Worm (Caenorhabditis elegans) whole organism, L1 larva: Measurements from ENCODE around the gene Y105C5A.24.

ENCODE experiments used
- C34B4.2 ChIP-seq: sonication (generic microtip); optimal IDR thresholded peaks from 2 replicates; lab custom pipeline; 2017; ENCODE audit warnings: mild to moderate bottlenecking, missing genetic modification characterization, missing compliant biosample characterization
- Y116A8C.19 ChIP-seq: sonication (generic microtip); optimal IDR thresholded peaks from 2 replicates; lab custom pipeline; 2016; ENCODE audit warnings: missing compliant biosample characterization, missing genetic modification characterization, borderline replicate concordance
- alr-1 ChIP-seq: fragments of 200-800 bp; sonication (Bioruptor generic); optimal IDR thresholded peaks from 2 replicates; lab custom pipeline; 2018; ENCODE audit warnings: borderline replicate concordance, mild to moderate bottlenecking, missing genetic modification characterization, missing compliant biosample characterization
- ama-1 ChIP-seq: fragments of 150-350 bp; optimal IDR thresholded peaks from 2 replicates; lab custom pipeline; 2014
- ceh-63 ChIP-seq: fragments of 200-800 bp; sonication (Bioruptor generic); optimal IDR thresholded peaks from 2 replicates; lab custom pipeline; 2018; ENCODE audit warnings: mild to moderate bottlenecking, missing genetic modification characterization, missing compliant biosample characterization
- ceh-8 ChIP-seq: fragments of 200-800 bp; sonication (Bioruptor generic); optimal IDR thresholded peaks from 2 replicates; lab custom pipeline; 2018; ENCODE audit warnings: mild to moderate bottlenecking, missing genetic modification characterization, moderate library complexity, missing compliant biosample characterization
- ceh-82 ChIP-seq, 3 experiments: fragments of 150-350 bp in 1 of 3; sonication (generic microtip) in 2 of 3; optimal IDR thresholded peaks; 2 replicates each; lab custom pipeline; 2014 to 2017; ENCODE audit warnings: missing biosample characterization in 3 of 3, missing genetic modification characterization in 3 of 3
- ceh-88 ChIP-seq: fragments of 200-800 bp; sonication (Bioruptor generic); IDR thresholded peaks from 2 replicates; pipeline ENCODE4 v1.3.6; 2022; ENCODE audit warnings: missing genetic modification characterization, missing compliant biosample characterization
- ces-1 ChIP-seq: fragments of 150-350 bp; optimal IDR thresholded peaks from 2 replicates; lab custom pipeline; 2014; ENCODE audit warnings: missing biosample characterization, missing genetic modification reagents, missing genetic modification characterization
- efl-1 ChIP-seq, 4 experiments: fragments of 150-350 bp; optimal IDR thresholded peaks in 3 of 4; peaks in 1 of 4; 1 replicate in 1 of 4; 2 replicates in 3 of 4; lab custom pipeline; 2014; ENCODE audit warnings: missing biosample characterization in 2 of 4, missing genetic modification characterization in 2 of 4, missing genetic modification reagents in 2 of 4
- egl-13 ChIP-seq: sonication (generic microtip); optimal IDR thresholded peaks from 2 replicates; lab custom pipeline; 2016; ENCODE audit warnings: missing genotype, missing genetic modification reagents, missing genetic modification characterization, missing compliant biosample characterization
- egl-27 ChIP-seq, 2 experiments: fragments of 150-350 bp in 1 of 2; sonication (generic microtip); optimal IDR thresholded peaks; 3 replicates each; lab custom pipeline; 2017 to 2018; ENCODE audit warnings: missing biosample characterization in 2 of 2, missing genetic modification characterization in 2 of 2, missing genetic modification reagents in 2 of 2
- elt-2 ChIP-seq: sonication (generic microtip); optimal IDR thresholded peaks from 2 replicates; lab custom pipeline; 2016; ENCODE audit warnings: missing genetic modification characterization, mild to moderate bottlenecking, inconsistent platforms, missing compliant biosample characterization, missing genetic modification reagents
- elt-3 ChIP-seq, 6 experiments: fragments of 150-350 bp in 1 of 6; sonication (generic microtip); optimal IDR thresholded peaks; 2 replicates each; lab custom pipeline; 2017 to 2018; ENCODE audit warnings: missing biosample characterization in 6 of 6, missing genetic modification characterization in 6 of 6, inconsistent platforms in 1 of 6
- fkh-8 ChIP-seq: sonication (generic microtip); optimal IDR thresholded peaks from 2 replicates; lab custom pipeline; 2016; ENCODE audit warnings: mild to moderate bottlenecking, missing genetic modification characterization, missing compliant biosample characterization
- grh-1 ChIP-seq: fragments of 200-800 bp; sonication (Bioruptor generic); IDR thresholded peaks from 2 replicates; pipeline ENCODE4 v1.3.6; 2022; ENCODE audit warnings: missing genetic modification reagents, missing genetic modification characterization, missing compliant biosample characterization
- hlh-17 ChIP-seq: fragments of 200-800 bp; sonication (Bioruptor generic); optimal IDR thresholded peaks from 2 replicates; lab custom pipeline; 2018; ENCODE audit warnings: missing genetic modification characterization, mild to moderate bottlenecking, missing compliant biosample characterization, moderate library complexity, borderline replicate concordance
- hpl-2 ChIP-seq: fragments of 150-350 bp; optimal IDR thresholded peaks from 2 replicates; lab custom pipeline; 2014; ENCODE audit warnings: missing biosample characterization, missing genetic modification reagents, missing genetic modification characterization
- irx-1 ChIP-seq: sonication (generic microtip); optimal IDR thresholded peaks from 2 replicates; lab custom pipeline; 2016; ENCODE audit warnings: missing genetic modification characterization, missing compliant biosample characterization
- isw-1 ChIP-seq: fragments of 200-800 bp; sonication (Bioruptor generic); IDR thresholded peaks from 2 replicates; pipeline ENCODE4 v1.3.6; 2022; ENCODE audit warnings: missing genetic modification characterization, missing compliant biosample characterization
- jun-1 ChIP-seq: fragments of 150-350 bp; optimal IDR thresholded peaks from 2 replicates; lab custom pipeline; 2014; ENCODE audit warnings: missing biosample characterization, missing genetic modification reagents, missing genetic modification characterization
- lin-13 ChIP-seq: fragments of 150-350 bp; optimal IDR thresholded peaks from 2 replicates; lab custom pipeline; 2014; ENCODE audit warnings: missing biosample characterization, missing genetic modification reagents, missing genetic modification characterization
- lin-14 ChIP-seq: fragments of 200-800 bp; sonication (Bioruptor generic); optimal IDR thresholded peaks from 2 replicates; lab custom pipeline; 2018; ENCODE audit warnings: mild to moderate bottlenecking, missing genetic modification characterization, moderate library complexity, missing compliant biosample characterization
- lsy-2 ChIP-seq, 2 experiments: fragments of 150-350 bp; optimal IDR thresholded peaks; 2 replicates each; lab custom pipeline; 2014; ENCODE audit warnings: missing biosample characterization in 2 of 2, missing genetic modification characterization in 2 of 2
- mdl-1 ChIP-seq, 2 experiments: fragments of 150-350 bp; optimal IDR thresholded peaks; 2 replicates each; lab custom pipeline; 2014 to 2017; ENCODE audit warnings: missing biosample characterization in 2 of 2, missing genetic modification characterization in 2 of 2, inconsistent platforms in 1 of 2
- nhr-11 ChIP-seq: fragments of 150-350 bp; optimal IDR thresholded peaks from 2 replicates; lab custom pipeline; 2014; ENCODE audit warnings: missing biosample characterization, missing genetic modification characterization
- nhr-12 ChIP-seq: sonication (generic microtip); optimal IDR thresholded peaks from 2 replicates; lab custom pipeline; 2017; ENCODE audit warnings: missing biosample characterization, missing genetic modification characterization
- nhr-19 ChIP-seq: fragments of 200-800 bp; sonication (Bioruptor generic); conservative IDR thresholded peaks from 2 replicates; pipeline ENCODE4 v1.3.6; 2022; ENCODE audit warnings: missing genetic modification characterization, missing compliant biosample characterization
- nhr-237 ChIP-seq: fragments of 150-350 bp; optimal IDR thresholded peaks from 2 replicates; lab custom pipeline; 2014; ENCODE audit warnings: missing biosample characterization, missing genetic modification characterization
- nhr-71 ChIP-seq: sonication (generic microtip); optimal IDR thresholded peaks from 2 replicates; lab custom pipeline; 2016; ENCODE audit warnings: mild to moderate bottlenecking, missing genetic modification characterization, moderate library complexity, missing compliant biosample characterization
- nhr-77 ChIP-seq: fragments of 150-350 bp; optimal IDR thresholded peaks from 2 replicates; lab custom pipeline; 2014; ENCODE audit warnings: missing biosample characterization, missing genetic modification characterization
- nhr-84 ChIP-seq: sonication (generic microtip); optimal IDR thresholded peaks from 2 replicates; lab custom pipeline; 2017; ENCODE audit warnings: missing biosample characterization, missing genetic modification characterization
- nhr-85 ChIP-seq: sonication (generic microtip); peaks from one replicate; lab custom pipeline; 2016; ENCODE audit warnings: missing genetic modification characterization, inconsistent platforms, missing compliant biosample characterization
- nhr-90 ChIP-seq: sonication (generic microtip); optimal IDR thresholded peaks from 2 replicates; lab custom pipeline; 2016; ENCODE audit warnings: mild to moderate bottlenecking, missing genetic modification characterization, missing compliant biosample characterization; ENCODE audit not compliant: poor library complexity
- pag-3 ChIP-seq: sonication (generic microtip); optimal IDR thresholded peaks from 2 replicates; lab custom pipeline; 2017; ENCODE audit warnings: missing genetic modification characterization, mild to moderate bottlenecking, missing compliant biosample characterization, antibody characterized with exemption, borderline replicate concordance; ENCODE audit not compliant: insufficient read depth
- pax-3 ChIP-seq: fragments of 200-800 bp; sonication (Bioruptor generic); optimal IDR thresholded peaks from 2 replicates; lab custom pipeline; 2018; ENCODE audit warnings: mild to moderate bottlenecking, missing genetic modification characterization, moderate library complexity, missing compliant biosample characterization
- pqm-1 ChIP-seq: sonication (generic microtip); optimal IDR thresholded peaks from 3 replicates; lab custom pipeline; 2017; ENCODE audit warnings: missing biosample characterization, missing genetic modification characterization
- skn-1 ChIP-seq: fragments of 150-350 bp; optimal IDR thresholded peaks from 2 replicates; lab custom pipeline; 2014; ENCODE audit warnings: missing biosample characterization, missing genetic modification characterization
- sup-37 ChIP-seq: fragments of 200-800 bp; sonication (Bioruptor generic); optimal IDR thresholded peaks from 2 replicates; lab custom pipeline; 2018; ENCODE audit warnings: mild to moderate bottlenecking, missing genetic modification characterization, missing compliant biosample characterization
- swsn-7 ChIP-seq: sonication (generic microtip); optimal IDR thresholded peaks from 2 replicates; lab custom pipeline; 2016; ENCODE audit warnings: missing genetic modification characterization, missing compliant biosample characterization
- tbx-2 ChIP-seq: sonication (generic microtip); optimal IDR thresholded peaks from 2 replicates; lab custom pipeline; 2016; ENCODE audit warnings: missing genetic modification characterization, missing compliant biosample characterization
- tlp-1 ChIP-seq: fragments of 150-350 bp; optimal IDR thresholded peaks from 2 replicates; lab custom pipeline; 2014; ENCODE audit warnings: missing biosample characterization, missing genetic modification characterization
- unc-130 ChIP-seq: fragments of 150-350 bp; optimal IDR thresholded peaks from 2 replicates; lab custom pipeline; 2017; ENCODE audit warnings: missing biosample characterization, missing genetic modification characterization, inconsistent platforms
- unc-86 ChIP-seq: sonication (generic microtip); optimal IDR thresholded peaks from 2 replicates; lab custom pipeline; 2016; ENCODE audit warnings: missing genetic modification characterization, missing compliant biosample characterization
- vab-15 ChIP-seq: sonication (generic microtip); optimal IDR thresholded peaks from 2 replicates; lab custom pipeline; 2017; ENCODE audit warnings: missing genotype, mild to moderate bottlenecking, missing genetic modification characterization, missing compliant biosample characterization
- xbp-1 ChIP-seq: sonication (generic microtip); optimal IDR thresholded peaks from 2 replicates; lab custom pipeline; 2016; ENCODE audit warnings: missing genetic modification characterization, missing compliant biosample characterization
- zag-1 ChIP-seq: fragments of 150-350 bp; optimal IDR thresholded peaks from 2 replicates; lab custom pipeline; 2014; ENCODE audit warnings: missing biosample characterization, missing genetic modification characterization
- zip-4 ChIP-seq: fragments of 200-800 bp; sonication (Bioruptor generic); optimal IDR thresholded peaks from 2 replicates; lab custom pipeline; 2018; ENCODE audit warnings: mild to moderate bottlenecking, missing genetic modification characterization, moderate library complexity, missing compliant biosample characterization
- ztf-11 ChIP-seq, 2 experiments: sonication (generic microtip); optimal IDR thresholded peaks; 2 replicates each; lab custom pipeline; 2016 to 2017; ENCODE audit warnings: missing genetic modification characterization in 2 of 2, missing biosample characterization in 1 of 2, missing compliant biosample characterization in 1 of 2
- ztf-4 ChIP-seq: fragments of 150-350 bp; optimal IDR thresholded peaks from 2 replicates; lab custom pipeline; 2014; ENCODE audit warnings: missing biosample characterization, missing genetic modification characterization

Gene Y105C5A.24

ce11 chrIV:15849656-15850055, at the start of gene Y105C5A.24:
Y105C5A.24 (plus strand) TSS chrIV:15849875.
- TF ChIP-seq elt-2 (tag; lab: Kevin White, UChicago) = peak; percentile 27
- TF ChIP-seq lsy-2 (tag; optimal IDR thresholded peaks at IDR 0.05; lab: Kevin White, UChicago) = no peak
- TF ChIP-seq pqm-1 (tag; lab: Kevin White, UChicago) = peak; percentile 4
- no peak for TF ChIP-seq fkh-8 (tag; lab: Kevin White, UChicago)
- no peak for TF ChIP-seq egl-27 (tag; optimal IDR thresholded peaks at IDR 0.05; lab: Kevin White, UChicago)

- TF ChIP-seq irx-1 (no peak), egl-27 (tag; optimal IDR thresholded peaks at IDR 0.05; lab: Kevin White, UChicago) (no peak), nhr-71 (tag; lab: Kevin White, UChicago) (peak; percentile 85), lin-14 (GFP tag; lab: Kevin White, UChicago) (peak; percentile 80), nhr-12 (tag; lab: Kevin White, UChicago) (no peak), xbp-1 (no peak), Y116A8C.19 (no peak), sup-37 (GFP tag; lab: Kevin White, UChicago) (no peak), C34B4.2 (tag; lab: Kevin White, UChicago) (no peak), nhr-19 (GFP tag; lab: Robert Waterston, UW) (no peak), tlp-1 (tag; lab: Kevin White, UChicago) (no peak), vab-15 (tag; lab: Kevin White, UChicago) (no peak), ceh-82 (tag; optimal IDR thresholded peaks at IDR 0.05; lab: Kevin White, UChicago) (no peak), pax-3 (tag; lab: Kevin White, UChicago) (no peak), elt-3 (tag; optimal IDR thresholded peaks at IDR 0.05; lab: Kevin White, UChicago) (no peak), unc-130 (tag; lab: Kevin White, UChicago) (no peak), nhr-11 (tag; lab: Kevin White, UChicago) (no peak), ztf-11 (tag; optimal IDR thresholded peaks at IDR 0.05; lab: Kevin White, UChicago) (no peak), ceh-8 (GFP tag; lab: Kevin White, UChicago) (no peak), ama-1 (lab: Kevin White, UChicago) (no peak), nhr-85 (tag; lab: Kevin White, UChicago) (no peak), fkh-8 (tag; lab: Kevin White, UChicago) (peak; percentile 89), mdl-1 (tag; optimal IDR thresholded peaks at IDR 0.05; lab: Kevin White, UChicago) (no peak), zip-4 (GFP tag; lab: Kevin White, UChicago) (no peak), skn-1 (tag; lab: Kevin White, UChicago) (no peak), efl-1 (optimal IDR thresholded peaks at IDR 0.05; lab: Kevin White, UChicago) (no peak), efl-1 (GFP tag; optimal IDR thresholded peaks at IDR 0.05 in 1 of 2; lab: Kevin White, UChicago) (no peak), zag-1 (tag; lab: Kevin White, UChicago) (no peak), jun-1 (tag; lab: Kevin White, UChicago) (no peak), isw-1 (GFP tag; lab: Robert Waterston, UW) (no peak), hpl-2 (GFP tag; lab: Kevin White, UChicago) (no peak), alr-1 (tag; lab: Kevin White, UChicago) (no peak), nhr-84 (tag; lab: Kevin White, UChicago) (no peak), egl-13 (tag; lab: Kevin White, UChicago) (peak; percentile 1), nhr-237 (no peak), unc-86 (tag; lab: Kevin White, UChicago) (peak; percentile 73), nhr-77 (no peak), ceh-63 (GFP tag; lab: Kevin White, UChicago) (no peak), tbx-2 (tag; lab: Kevin White, UChicago) (peak; percentile 31), ztf-4 (peak; percentile 11), ceh-88 (GFP tag; lab: Robert Waterston, UW) (no peak), swsn-7 (tag; lab: Kevin White, UChicago) (peak; percentile 33), hlh-17 (GFP tag; lab: Kevin White, UChicago) (no peak), elt-2 (tag; lab: Kevin White, UChicago) (no peak), nhr-90 (tag; lab: Kevin White, UChicago) (no peak), pag-3 (tag; lab: Kevin White, UChicago) (no peak), ces-1 (GFP tag; lab: Kevin White, UChicago) (no peak), lin-13 (no peak), grh-1 (GFP tag; lab: Robert Waterston, UW) (no peak)
Measured at ce11 chrIV:15814044-15814443, 35.6 kb upstream of the Y105C5A.24 start.
